Fruit fly (Drosophila melanogaster) whole organism, embryonic: Measurements from ENCODE around the gene mbt.
A peak's percentile ranks its signal among the peaks of the same experiment; 100 is the strongest.

Experiments
- B-H1 ChIP-seq: fragments of 200-800 bp; sonication (Bioruptor generic); IDR thresholded peaks from 3 replicates; pipeline ENCODE4 v1.3.6; 2022; ENCODE audit warnings: missing biosample characterization, missing genetic modification characterization
- CG10147 ChIP-seq: fragments of 200-800 bp; sonication (Bioruptor generic); optimal IDR thresholded peaks from 2 replicates; lab custom pipeline; 2019; ENCODE audit warnings: missing biosample characterization, mild to moderate bottlenecking, missing genetic modification characterization, moderate library complexity
- CG10543 ChIP-seq: fragments of 200-800 bp; sonication (Bioruptor generic); optimal IDR thresholded peaks from 3 replicates; lab custom pipeline; 2017; ENCODE audit warnings: missing biosample characterization, mild to moderate bottlenecking, missing genetic modification characterization, moderate library complexity
- CG11093 ChIP-seq: fragments of 200-800 bp; sonication (Bioruptor generic); IDR thresholded peaks from 3 replicates; pipeline ENCODE4 v1.3.6; 2022; ENCODE audit warnings: missing biosample characterization, missing genetic modification characterization
- CG14710 ChIP-seq: fragments of 200-800 bp; sonication (Bioruptor generic); optimal IDR thresholded peaks from 3 replicates; lab custom pipeline; 2019; ENCODE audit warnings: missing biosample characterization, mild to moderate bottlenecking, missing genetic modification characterization, moderate library complexity
- CG15269 ChIP-seq: fragments of 200-800 bp; sonication (Bioruptor generic); optimal IDR thresholded peaks from 2 replicates; lab custom pipeline; 2018; ENCODE audit warnings: missing biosample characterization, mild to moderate bottlenecking, missing genetic modification characterization, moderate library complexity
- CG17328 ChIP-seq: fragments of 200-800 bp; sonication (Bioruptor generic); IDR thresholded peaks from 2 replicates; pipeline ENCODE4 v1.3.6; 2022; ENCODE audit warnings: missing biosample characterization, missing genetic modification characterization
- CG2678 ChIP-seq: fragments of 200-800 bp; sonication (Bioruptor generic); optimal IDR thresholded peaks from 3 replicates; lab custom pipeline; 2019; ENCODE audit warnings: missing biosample characterization, mild to moderate bottlenecking, missing genetic modification characterization, moderate library complexity
- CG30431 ChIP-seq: fragments of 200-800 bp; sonication (Bioruptor generic); optimal IDR thresholded peaks from 2 replicates; lab custom pipeline; 2017; ENCODE audit warnings: missing biosample characterization, missing genetic modification characterization
- CG4707 ChIP-seq: fragments of 200-800 bp; sonication (Bioruptor generic); optimal IDR thresholded peaks from 2 replicates; lab custom pipeline; 2018; ENCODE audit warnings: missing biosample characterization, mild to moderate bottlenecking, missing genetic modification characterization, moderate library complexity
- CG6791 ChIP-seq: fragments of 200-800 bp; sonication (Bioruptor generic); IDR thresholded peaks from 3 replicates; pipeline ENCODE4 v1.3.6; 2022; ENCODE audit warnings: missing biosample characterization, missing genetic modification characterization; ENCODE audit not compliant: partially characterized antibody
- CG7357 ChIP-seq: fragments of 200-800 bp; sonication (Bioruptor generic); IDR thresholded peaks from 3 replicates; pipeline ENCODE4 v1.3.6; 2022; ENCODE audit warnings: missing biosample characterization, missing genetic modification characterization
- CG7839 ChIP-seq: fragments of 200-800 bp; sonication (Bioruptor generic); optimal IDR thresholded peaks from 3 replicates; lab custom pipeline; 2018; ENCODE audit warnings: missing biosample characterization, mild to moderate bottlenecking, missing genetic modification characterization, moderate library complexity
- CG8290 ChIP-seq, 3 experiments: fragments of 200-800 bp; sonication (Bioruptor generic); optimal IDR thresholded peaks; 2 replicates each; lab custom pipeline; 2016 to 2019; ENCODE audit warnings: missing biosample characterization in 3 of 3, missing genetic modification characterization in 3 of 3, mild to moderate bottlenecking in 2 of 3, moderate library complexity in 1 of 3
- Meics ChIP-seq: fragments of 200-800 bp; sonication (Bioruptor generic); optimal IDR thresholded peaks from 2 replicates; lab custom pipeline; 2017; ENCODE audit warnings: missing biosample characterization, mild to moderate bottlenecking, missing genetic modification characterization
- Nf-YB ChIP-seq: fragments of 200-800 bp; sonication (Bioruptor generic); optimal IDR thresholded peaks from 3 replicates; lab custom pipeline; 2019; ENCODE audit warnings: missing biosample characterization, mild to moderate bottlenecking, missing genetic modification characterization, moderate library complexity
- Oaz ChIP-seq: fragments of 200-800 bp; sonication (Bioruptor generic); IDR thresholded peaks from 2 replicates; pipeline ENCODE4 v1.3.6; 2022; ENCODE audit warnings: missing biosample characterization, missing genetic modification characterization
- Oli ChIP-seq: fragments of 200-800 bp; sonication (Bioruptor generic); optimal IDR thresholded peaks from 2 replicates; lab custom pipeline; 2018; ENCODE audit warnings: missing biosample characterization, mild to moderate bottlenecking, missing genetic modification characterization, moderate library complexity
- Pdp1 ChIP-seq, 2 experiments: fragments of 200-800 bp; sonication (Bioruptor generic); optimal IDR thresholded peaks; 3 replicates each; lab custom pipeline; 2016; ENCODE audit warnings: missing biosample characterization in 2 of 2, missing genetic modification characterization in 2 of 2, mild to moderate bottlenecking in 1 of 2, moderate library complexity in 1 of 2
- Ptx1 ChIP-seq: fragments of 200-800 bp; sonication (Bioruptor generic); IDR thresholded peaks from 2 replicates; pipeline ENCODE4 v1.3.6; 2022; ENCODE audit warnings: missing biosample characterization, missing genetic modification characterization
- Vsx1 ChIP-seq: fragments of 200-800 bp; sonication (Bioruptor generic); optimal IDR thresholded peaks from 2 replicates; lab custom pipeline; 2017; ENCODE audit warnings: missing biosample characterization, mild to moderate bottlenecking, missing genetic modification characterization, missing genetic modification reagents
- abd-A ChIP-seq: fragments of 200-800 bp; sonication (Bioruptor generic); optimal IDR thresholded peaks from 3 replicates; lab custom pipeline; 2019; ENCODE audit warnings: missing biosample characterization, mild to moderate bottlenecking, missing genetic modification characterization, moderate library complexity
- ap ChIP-seq: fragments of 200-800 bp; sonication (Bioruptor generic); IDR thresholded peaks from 2 replicates; pipeline ENCODE4 v1.3.6; 2022; ENCODE audit warnings: missing biosample characterization, missing genetic modification characterization
- bcd ChIP-seq: fragments of 200-800 bp; sonication (Bioruptor generic); optimal IDR thresholded peaks from 2 replicates; lab custom pipeline; 2017; ENCODE audit warnings: missing biosample characterization, mild to moderate bottlenecking, missing genetic modification characterization
- ci ChIP-seq: fragments of 200-800 bp; sonication (Bioruptor generic); IDR thresholded peaks from 3 replicates; pipeline ENCODE4 v1.3.6; 2022; ENCODE audit warnings: missing biosample characterization, missing genetic modification characterization
- en ChIP-seq: fragments of 200-800 bp; sonication (Bioruptor generic); optimal IDR thresholded peaks from 2 replicates; lab custom pipeline; 2016; ENCODE audit warnings: missing biosample characterization, missing genetic modification characterization
- esg ChIP-seq: fragments of 200-800 bp; sonication (Bioruptor generic); conservative IDR thresholded peaks from 2 replicates; pipeline ENCODE4 v1.3.6; 2022; ENCODE audit warnings: missing biosample characterization, missing genetic modification characterization
- eyg ChIP-seq: fragments of 200-800 bp; sonication (Bioruptor generic); optimal IDR thresholded peaks from 3 replicates; lab custom pipeline; 2016; ENCODE audit warnings: missing biosample characterization, missing genetic modification characterization
- fd64A ChIP-seq: fragments of 200-800 bp; sonication (Bioruptor generic); optimal IDR thresholded peaks from 3 replicates; lab custom pipeline; 2018; ENCODE audit warnings: missing biosample characterization, mild to moderate bottlenecking, missing genetic modification characterization
- her ChIP-seq: fragments of 200-800 bp; sonication (Bioruptor generic); optimal IDR thresholded peaks from 2 replicates; lab custom pipeline; 2016; ENCODE audit warnings: missing biosample characterization, missing genetic modification characterization
- lilli ChIP-seq: fragments of 200-800 bp; sonication (Bioruptor generic); optimal IDR thresholded peaks from 3 replicates; lab custom pipeline; 2016; ENCODE audit warnings: missing biosample characterization, missing genetic modification characterization
- lola ChIP-seq, 3 experiments: fragments of >200 bp in 2 of 3; fragments of 200-800 bp in 1 of 3; sonication (Bioruptor generic) in 1 of 3; optimal IDR thresholded peaks; 2 replicates each; lab custom pipeline; 2017 to 2019; ENCODE audit warnings: missing biosample characterization in 3 of 3, missing genetic modification characterization in 3 of 3, mild to moderate bottlenecking in 1 of 3, moderate library complexity in 1 of 3
- lov ChIP-seq, 2 experiments: fragments of 200-800 bp in 1 of 2; fragments of >200 bp in 1 of 2; sonication (Bioruptor generic) in 1 of 2; IDR thresholded peaks in 1 of 2; optimal IDR thresholded peaks in 1 of 2; 2 replicates in 1 of 2; 3 replicates in 1 of 2; pipeline versions ENCODE4 v1.3.6 to Lab custom; 2017 to 2022; ENCODE audit warnings: missing biosample characterization in 1 of 2, missing genetic modification characterization in 1 of 2
- luna ChIP-seq: fragments of 200-800 bp; sonication (Bioruptor generic); optimal IDR thresholded peaks from 2 replicates; lab custom pipeline; 2016; ENCODE audit warnings: missing biosample characterization, missing genetic modification characterization
- nmo ChIP-seq: fragments of 200-800 bp; sonication (Bioruptor generic); optimal IDR thresholded peaks from 2 replicates; lab custom pipeline; 2018; ENCODE audit warnings: missing biosample characterization, mild to moderate bottlenecking, missing genetic modification characterization, moderate library complexity
- pan ChIP-seq, 4 experiments: fragments of >200 bp in 3 of 4; fragments of 200-800 bp in 1 of 4; sonication (Bioruptor generic) in 1 of 4; optimal IDR thresholded peaks in 3 of 4; IDR thresholded peaks in 1 of 4; 2 replicates each; pipeline versions ENCODE4 v1.3.6 to Lab custom; 2017 to 2022; ENCODE audit warnings: missing biosample characterization in 2 of 4, missing genetic modification characterization in 2 of 4, mixed read lengths in 1 of 4
- pros ChIP-seq: fragments of 200-800 bp; sonication (Bioruptor generic); optimal IDR thresholded peaks from 3 replicates; lab custom pipeline; 2019; ENCODE audit warnings: missing biosample characterization, mild to moderate bottlenecking, missing genetic modification characterization, moderate library complexity
- pum ChIP-seq: fragments of 200-800 bp; sonication (Bioruptor generic); optimal IDR thresholded peaks from 2 replicates; lab custom pipeline; 2016; ENCODE audit warnings: missing biosample characterization, missing genetic modification characterization
- rib ChIP-seq: fragments of 200-800 bp; sonication (Bioruptor generic); IDR thresholded peaks from 2 replicates; pipeline ENCODE4 v1.3.6; 2022; ENCODE audit warnings: missing biosample characterization, missing genetic modification characterization
- sens-2 ChIP-seq: fragments of 200-800 bp; sonication (Bioruptor generic); IDR thresholded peaks from 2 replicates; pipeline ENCODE4 v1.3.6; 2022; ENCODE audit warnings: missing biosample characterization, missing genetic modification characterization
- slbo ChIP-seq: fragments of 200-800 bp; sonication (Bioruptor generic); IDR thresholded peaks from 2 replicates; pipeline ENCODE4 v1.3.6; 2022; ENCODE audit warnings: missing biosample characterization, missing genetic modification characterization
- so ChIP-seq: fragments of 200-800 bp; sonication (Bioruptor generic); IDR thresholded peaks from 3 replicates; pipeline ENCODE4 v1.3.6; 2022; ENCODE audit warnings: missing biosample characterization, missing genetic modification characterization
- sob ChIP-seq: fragments of 200-800 bp; sonication (Bioruptor generic); IDR thresholded peaks from 2 replicates; pipeline ENCODE4 v1.3.6; 2022; ENCODE audit warnings: missing biosample characterization, missing genetic modification characterization
- trh ChIP-seq: fragments of 200-800 bp; sonication (Bioruptor generic); optimal IDR thresholded peaks from 2 replicates; lab custom pipeline; 2016; ENCODE audit warnings: missing biosample characterization, missing genetic modification characterization
- unpg ChIP-seq: fragments of 200-800 bp; sonication (Bioruptor generic); optimal IDR thresholded peaks from 3 replicates; lab custom pipeline; 2018; ENCODE audit warnings: missing biosample characterization, mild to moderate bottlenecking, missing genetic modification characterization, moderate library complexity

The mbt gene

DNA sequence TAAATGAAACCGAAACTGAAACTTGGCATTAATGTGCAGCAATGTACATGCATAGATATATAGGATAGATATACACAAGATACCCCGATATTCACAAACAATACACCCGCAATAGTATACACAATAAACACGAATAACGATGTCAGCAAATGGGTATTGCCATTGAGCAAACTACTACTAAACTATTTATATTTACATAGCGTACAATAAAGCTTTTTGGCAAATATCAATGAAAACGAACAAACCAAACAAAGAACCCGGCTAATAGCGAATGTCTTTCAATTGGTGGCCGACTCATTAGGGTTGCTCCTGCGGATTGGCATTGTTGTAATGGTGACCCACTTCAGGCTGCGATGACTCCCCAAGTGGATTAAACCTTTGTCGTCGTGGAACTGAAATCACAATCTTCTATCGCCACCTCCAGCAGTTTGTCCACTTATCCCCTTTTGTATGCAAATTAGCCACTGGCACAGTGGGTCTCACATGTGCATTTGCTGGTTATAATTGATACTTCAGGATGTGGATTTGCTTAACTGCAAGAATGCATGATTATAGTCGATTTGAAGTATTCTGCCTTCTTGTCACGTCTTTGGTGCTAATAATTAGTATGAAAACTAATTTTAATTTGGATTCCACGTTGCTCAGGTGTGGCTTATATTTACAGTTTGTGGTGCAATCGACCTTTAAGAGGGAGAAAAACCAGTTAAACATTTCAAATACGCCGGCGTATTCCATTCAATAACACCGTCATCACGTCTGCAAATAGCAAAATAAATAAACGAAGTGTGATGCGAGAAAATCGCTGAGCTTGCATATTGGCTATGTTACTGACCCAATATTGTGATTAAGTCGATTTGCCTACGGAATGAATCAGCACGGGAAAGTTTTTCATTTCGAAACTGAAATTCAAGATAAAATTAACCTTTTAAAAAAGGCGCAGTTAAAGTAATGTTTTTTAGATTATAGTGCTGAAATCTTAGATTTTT, 39.9 kb downstream of the mbt start (continued):
- TF ChIP-seq en (GFP tag; lab: Kevin White, UChicago) (peak; percentile 75), CG10543 (GFP tag; lab: Kevin White, UChicago) (peak; percentile 22), Nf-YB (no peak), trh (peak; percentile 8), abd-A (tag; lab: Kevin White, UChicago) (peak; percentile 5), CG8290 (GFP tag; optimal IDR thresholded peaks at IDR 0.05; lab: Kevin White, UChicago) (no peak), CG8290 (tag; optimal IDR thresholded peaks at IDR 0.05; lab: Kevin White, UChicago) (peak in 1 of 2 experiments; percentile 15), CG15269 (tag; lab: Kevin White, UChicago) (peak; percentile 59), CG6791 (GFP tag; lab: Robert Waterston, UW) (0 out of 3 replicates have a peak, but pooled peaks have one; percentile 34), lov (optimal IDR thresholded peaks at IDR 0.05; lab: Kevin White, UChicago) (no peak), lov (GFP tag; IDR thresholded peaks at IDR 0.05; lab: Robert Waterston, UW) (0 out of 3 replicates have a peak, but pooled peaks have one; percentile 43), fd64A (GFP tag; lab: Kevin White, UChicago) (no peak), CG30431 (GFP tag; lab: Kevin White, UChicago) (no peak), pros (GFP tag; lab: Kevin White, UChicago) (no peak), lola (GFP tag; optimal IDR thresholded peaks at IDR 0.05; lab: Kevin White, UChicago) (no peak), so (GFP tag; lab: Robert Waterston, UW) (peak; percentile 92), unpg (GFP tag; lab: Kevin White, UChicago) (peak; percentile 10), Vsx1 (GFP tag; lab: Kevin White, UChicago) (peak; percentile 50), CG11093 (GFP tag; lab: Robert Waterston, UW) (no peak), CG14710 (no peak), Meics (peak; percentile 22), CG7839 (tag; lab: Kevin White, UChicago) (peak; percentile 70), nmo (GFP tag; lab: Kevin White, UChicago) (peak; percentile 79), Ptx1 (GFP tag; lab: Robert Waterston, UW) (peak; percentile 58), bcd (peak; percentile 0), Pdp1 (GFP tag; optimal IDR thresholded peaks at IDR 0.05; lab: Kevin White, UChicago) (peak; percentile 78 to 83), CG10147 (no peak), pum (GFP tag; lab: Kevin White, UChicago) (peak; percentile 67), CG7357 (peak; percentile 67; the same call in 2 of the 3 replicates), her (GFP tag; lab: Kevin White, UChicago) (no peak), pan (optimal IDR thresholded peaks at IDR 0.05; lab: Kevin White, UChicago) (no peak), pan (GFP tag; optimal IDR thresholded peaks at IDR 0.05 in 1 of 2, IDR thresholded peaks at IDR 0.05 in 1 of 2) (peak in 1 of 2 experiments; percentile 83), Oli (tag; lab: Kevin White, UChicago) (peak; percentile 29), esg (GFP tag; lab: Robert Waterston, UW) (peak; percentile 89), ci (GFP tag; lab: Robert Waterston, UW) (peak; percentile 77), eyg (GFP tag; lab: Kevin White, UChicago) (peak; percentile 36), sens-2 (GFP tag; lab: Robert Waterston, UW) (peak; percentile 71), CG17328 (GFP tag; lab: Robert Waterston, UW) (0 out of 2 replicates have a peak, but pooled peaks have one; percentile 5), rib (GFP tag; lab: Robert Waterston, UW) (0 out of 2 replicates have a peak, but pooled peaks have one; percentile 22), slbo (GFP tag; lab: Robert Waterston, UW) (peak; percentile 21; the same call in 1 of the 2 replicates), Oaz (GFP tag; lab: Robert Waterston, UW) (peak; percentile 73), lilli (GFP tag; lab: Kevin White, UChicago) (peak; percentile 78), CG2678 (peak; percentile 15), ap (GFP tag; lab: Robert Waterston, UW) (peak; percentile 69), luna (GFP tag; lab: Kevin White, UChicago) (peak; percentile 3), CG4707 (GFP tag; lab: Kevin White, UChicago) (peak; percentile 95), B-H1 (GFP tag; lab: Robert Waterston, UW) (peak; percentile 68; the same call in 2 of the 3 replicates), sob (peak; percentile 73)
